Worm (Caenorhabditis elegans): ENCODE measurements around the gene srt-63.

srt-63 gene

ce11 chrV:3256051-3256450 lies at the start of gene srt-63:
srt-63 (minus strand) TSS chrV:3256151.
- no peak for TF ChIP-seq unc-62 (GFP tag; optimal IDR thresholded peaks at IDR 0.05)

ce11 chrV:3301898-3302297 lies 45.9 kb upstream of the srt-63 start, which contains the start of gene srbc-1:
srbc-1 (minus strand) TSS chrV:3301998.
- TF ChIP-seq unc-62 (GFP tag; optimal IDR thresholded peaks at IDR 0.05), result no peak

- TF ChIP-seq unc-62 (GFP tag; optimal IDR thresholded peaks at IDR 0.05), result no peak
These were observed 43.5 kb upstream of the srt-63 start for ce11 chrV:3299437-3299836.

ce11 chrV:3297764-3298163 lies 41.8 kb upstream of the srt-63 start, which contains the start of gene srx-122:
srx-122 (minus strand) TSS chrV:3297864.
- TF ChIP-seq unc-62 (GFP tag; optimal IDR thresholded peaks at IDR 0.05), result no peak

- no peak for TF ChIP-seq unc-62 (GFP tag; optimal IDR thresholded peaks at IDR 0.05)
These were observed 39.4 kb upstream of the srt-63 start for ce11 chrV:3295368-3295767.

ce11 chrV:3289267-3289666 lies 33.3 kb upstream of the srt-63 start, which contains the start of gene F35F10.6:
F35F10.6 (minus strand) TSS chrV:3289367.
- no peak for TF ChIP-seq unc-62 (GFP tag; optimal IDR thresholded peaks at IDR 0.05)

ce11 chrV:3288134-3288533 lies 32.2 kb upstream of the srt-63 start:
- TF ChIP-seq unc-62 (GFP tag; optimal IDR thresholded peaks at IDR 0.05), result no peak

- no peak for TF ChIP-seq unc-62 (GFP tag; optimal IDR thresholded peaks at IDR 0.05)
These were observed 31.4 kb upstream of the srt-63 start, which contains the start of gene F35F10.7 for ce11 chrV:3287330-3287729. F35F10.7 (minus strand) TSS chrV:3287430.

ce11 chrV:3284629-3285028 lies 28.7 kb upstream of the srt-63 start, which contains the start of gene F35F10.5:
F35F10.5 (plus strand) TSS chrV:3284929.
- TF ChIP-seq unc-62 (GFP tag; optimal IDR thresholded peaks at IDR 0.05), result no peak

ce11 chrV:3282957-3283356 lies 27.0 kb upstream of the srt-63 start, which contains the start of gene str-64:
str-64 (plus strand) TSS chrV:3283257.
- no peak for TF ChIP-seq unc-62 (GFP tag; optimal IDR thresholded peaks at IDR 0.05)

ce11 chrV:3281523-3281922 lies 25.6 kb upstream of the srt-63 start, which contains the start of gene T28A11.25:
T28A11.25 (plus strand) TSS chrV:3281823.
- TF ChIP-seq unc-62 (GFP tag; optimal IDR thresholded peaks at IDR 0.05), result no peak

ce11 chrV:3280009-3280408 lies 24.1 kb upstream of the srt-63 start, which contains the start of gene T28A11.2:
T28A11.2 (plus strand) TSS chrV:3280379.
- no peak for TF ChIP-seq unc-62 (GFP tag; optimal IDR thresholded peaks at IDR 0.05)

- TF ChIP-seq unc-62 (GFP tag; optimal IDR thresholded peaks at IDR 0.05), result no peak
These were observed 23.2 kb upstream of the srt-63 start for ce11 chrV:3279138-3279537.

ce11 chrV:3278101-3278639 lies 22.2 kb upstream of the srt-63 start, which contains the start of gene fbxa-64:
fbxa-64 (minus strand) TSS chrV:3278151.
- TF ChIP-seq unc-62 (GFP tag; optimal IDR thresholded peaks at IDR 0.05), result no peak

ce11 chrV:3276184-3276583 lies 20.2 kb upstream of the srt-63 start:
- TF ChIP-seq unc-62 (GFP tag; optimal IDR thresholded peaks at IDR 0.05), result no peak

- TF ChIP-seq unc-62 (GFP tag; optimal IDR thresholded peaks at IDR 0.05), result no peak
These were observed 19.1 kb upstream of the srt-63 start, which contains the start of gene T28A11.3 for ce11 chrV:3275033-3275432. T28A11.3 (plus strand) TSS chrV:3275333.

ce11 chrV:3273577-3274100 lies 17.7 kb upstream of the srt-63 start, which contains the start of gene T28A11.4:
T28A11.4 (plus strand) TSS chrV:3274050.
- no peak for TF ChIP-seq unc-62 (GFP tag; optimal IDR thresholded peaks at IDR 0.05)
